Worm (Caenorhabditis elegans): Measurements from ENCODE around the gene Y62E10A.3.
A peak's percentile ranks its signal among the peaks of the same experiment; 100 is the strongest.

Gene Y62E10A.3

DNA sequence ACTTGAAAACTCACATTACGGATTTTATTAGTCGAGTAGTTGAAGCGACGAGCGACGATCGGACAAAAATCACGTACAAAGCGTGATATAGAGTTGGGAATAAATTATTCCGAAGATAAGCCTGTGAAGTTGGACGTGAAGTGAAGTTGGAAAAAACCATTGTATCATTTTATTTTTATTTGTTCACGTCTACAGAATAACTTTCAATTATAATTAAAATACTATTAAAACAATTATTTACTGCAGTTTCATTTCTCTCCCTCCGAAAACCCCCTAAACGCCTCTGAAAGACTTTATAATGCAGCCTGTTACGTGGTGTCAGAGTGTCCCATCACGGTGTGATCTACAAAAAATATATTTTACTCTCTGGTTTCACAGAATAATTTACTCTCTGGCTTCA, at the start of gene Y62E10A.3:
Y62E10A.3 (minus strand) TSS at position 101 of the 400 bp plus-strand sequence.
- TF ChIP-seq dao-5 (tag; optimal IDR thresholded peaks at IDR 0.05) (no peak), W03F9.2 (tag; optimal IDR thresholded peaks at IDR 0.05) (no peak), him-1 (tag; optimal IDR thresholded peaks at IDR 0.05) (no peak)

DNA sequence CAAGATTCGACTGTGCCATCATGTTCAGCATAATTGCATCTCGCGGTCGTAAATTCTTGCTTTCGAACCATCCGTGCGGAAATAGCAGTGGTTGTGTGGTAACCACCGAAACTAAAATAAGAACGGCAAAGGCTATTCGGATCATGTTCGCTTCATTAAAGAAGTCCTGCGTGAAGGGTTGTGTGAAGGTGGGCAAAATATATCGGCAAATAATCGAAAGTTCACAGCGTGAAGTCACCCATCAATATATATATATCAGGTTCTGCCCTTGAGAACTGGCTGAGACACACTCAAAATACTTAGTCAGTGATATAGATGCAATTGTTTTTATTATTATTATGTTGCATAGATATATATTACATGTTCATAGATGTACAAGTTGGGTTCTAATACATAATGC, 48.0 kb upstream of the Y62E10A.3 start, which contains the start of gene Y62E10A.19:
Y62E10A.19 (minus strand) TSS at position 289 of the 400 bp plus-strand sequence.
- TF ChIP-seq dao-5 (tag; optimal IDR thresholded peaks at IDR 0.05): no peak
- TF ChIP-seq W03F9.2 (tag; optimal IDR thresholded peaks at IDR 0.05): no peak
- no peak for TF ChIP-seq him-1 (tag; optimal IDR thresholded peaks at IDR 0.05)

DNA sequence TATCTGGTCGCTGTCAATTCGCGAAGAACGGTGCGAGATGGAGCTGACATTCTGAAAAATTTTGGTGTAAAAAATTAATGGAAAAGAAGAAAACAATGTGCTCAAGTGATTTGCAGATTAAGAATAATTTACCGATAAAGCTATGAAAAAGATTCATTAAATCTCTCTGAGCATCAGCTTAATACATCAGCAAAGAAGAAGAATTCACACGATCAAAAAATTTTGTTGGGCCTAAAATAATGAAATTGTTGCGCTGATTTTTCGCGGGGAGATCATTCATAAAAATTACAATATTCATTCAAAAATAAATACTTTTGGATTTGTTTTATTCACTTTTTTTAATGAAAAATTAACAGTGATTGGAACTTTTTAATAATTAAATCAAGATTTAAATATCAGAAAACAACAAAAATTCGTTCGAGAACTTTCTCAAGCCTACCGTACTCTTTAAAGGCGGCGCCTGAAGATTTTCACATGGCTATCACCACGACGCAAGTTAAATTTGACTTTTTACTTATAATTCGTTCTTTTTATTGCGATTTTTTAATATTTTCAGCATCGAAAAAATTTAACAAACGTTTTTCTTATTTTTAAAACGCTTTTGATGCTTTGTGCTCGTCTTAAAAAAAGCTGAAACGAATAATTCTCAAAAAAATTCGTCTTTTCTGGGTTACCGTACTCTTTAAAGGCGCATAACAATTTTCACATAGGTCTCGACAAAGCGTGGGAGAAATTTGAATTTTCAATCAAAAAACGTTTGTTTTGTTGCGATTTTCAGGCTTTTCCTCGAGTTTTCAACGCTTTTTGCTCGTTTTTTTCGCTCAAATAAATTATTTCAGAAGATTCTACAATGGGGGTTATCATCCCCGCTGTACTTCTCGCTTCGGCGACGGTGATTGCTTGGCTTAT, 40.7 kb upstream of the Y62E10A.3 start, which contains the start of the genes memi-2 and cyp-31A5:
memi-2 (minus strand) TSS at position 51 of the 909 bp plus-strand sequence.
cyp-31A5 (plus strand) TSS at position 834 of the 909 bp plus-strand sequence.
- no peak for TF ChIP-seq dao-5 (tag; optimal IDR thresholded peaks at IDR 0.05)
- TF ChIP-seq him-1 (tag; optimal IDR thresholded peaks at IDR 0.05): no peak
- TF ChIP-seq W03F9.2 (tag; optimal IDR thresholded peaks at IDR 0.05): no peak

DNA sequence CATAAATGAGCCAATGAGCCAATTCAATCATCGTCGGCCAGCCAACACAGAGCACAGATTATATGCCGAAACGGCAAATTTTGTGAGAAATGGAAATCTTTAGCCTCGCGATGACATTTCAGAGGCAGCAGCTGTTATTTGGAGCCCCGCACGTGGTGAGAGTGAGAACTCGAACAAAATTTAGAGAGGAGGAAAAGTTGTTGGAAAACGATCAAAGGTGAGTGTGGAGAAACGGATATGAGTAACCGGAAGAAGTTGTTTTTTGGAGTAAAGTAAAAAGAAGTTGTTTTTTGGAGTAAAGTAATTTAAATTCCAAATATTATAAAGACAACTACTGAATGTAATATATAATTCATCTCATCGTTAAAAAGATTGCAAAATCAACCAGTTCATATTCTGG, 38.7 kb upstream of the Y62E10A.3 start, which contains the start of gene Y62E10A.13:
Y62E10A.13 (minus strand) TSS at position 326 of the 400 bp plus-strand sequence.
- TF ChIP-seq W03F9.2 (tag; optimal IDR thresholded peaks at IDR 0.05) (no peak), him-1 (tag; optimal IDR thresholded peaks at IDR 0.05) (no peak), dao-5 (tag; optimal IDR thresholded peaks at IDR 0.05) (no peak)

DNA sequence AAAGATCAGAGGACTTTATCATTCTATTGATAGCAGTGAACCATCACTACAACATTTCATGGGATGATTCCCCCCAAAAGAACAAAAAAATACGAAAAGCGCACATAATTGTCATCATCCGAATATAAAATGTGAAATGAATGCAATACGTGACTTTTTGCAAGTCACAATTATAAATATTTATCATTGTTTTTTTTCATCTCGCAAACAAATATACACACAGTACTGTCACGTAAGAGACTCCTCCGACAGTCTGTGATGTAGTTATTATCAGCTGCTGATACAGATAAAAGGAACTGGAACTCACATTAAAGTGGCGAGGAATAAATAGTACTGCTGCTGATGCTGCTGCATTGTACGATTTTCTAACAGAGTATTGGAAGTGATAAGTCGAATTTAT, 36.3 kb upstream of the Y62E10A.3 start:
- TF ChIP-seq him-1 (tag; optimal IDR thresholded peaks at IDR 0.05) (no peak), W03F9.2 (tag; optimal IDR thresholded peaks at IDR 0.05) (no peak), dao-5 (tag; optimal IDR thresholded peaks at IDR 0.05) (no peak)

DNA sequence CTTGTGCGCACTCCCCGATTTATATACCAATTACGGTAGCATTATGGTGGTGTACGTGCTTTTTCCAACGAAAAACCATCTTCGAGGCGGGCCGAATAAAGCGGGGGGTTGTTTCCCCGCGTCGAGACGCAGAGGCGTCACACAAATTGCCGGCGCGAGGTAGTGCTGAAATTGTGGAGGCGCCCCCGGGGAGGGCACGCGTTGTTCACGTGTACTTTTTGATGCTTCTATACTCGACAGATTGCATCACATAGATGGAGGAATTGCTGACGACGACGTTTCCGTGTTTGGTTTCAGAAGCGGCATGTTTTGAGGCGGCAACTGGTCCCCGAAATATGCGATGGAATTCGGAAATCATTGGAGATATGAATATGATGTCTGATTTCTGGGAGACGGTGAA, 35.2 kb upstream of the Y62E10A.3 start:
- TF ChIP-seq him-1 (tag; optimal IDR thresholded peaks at IDR 0.05) (peak; percentile 67), W03F9.2 (tag; optimal IDR thresholded peaks at IDR 0.05) (no peak)

DNA sequence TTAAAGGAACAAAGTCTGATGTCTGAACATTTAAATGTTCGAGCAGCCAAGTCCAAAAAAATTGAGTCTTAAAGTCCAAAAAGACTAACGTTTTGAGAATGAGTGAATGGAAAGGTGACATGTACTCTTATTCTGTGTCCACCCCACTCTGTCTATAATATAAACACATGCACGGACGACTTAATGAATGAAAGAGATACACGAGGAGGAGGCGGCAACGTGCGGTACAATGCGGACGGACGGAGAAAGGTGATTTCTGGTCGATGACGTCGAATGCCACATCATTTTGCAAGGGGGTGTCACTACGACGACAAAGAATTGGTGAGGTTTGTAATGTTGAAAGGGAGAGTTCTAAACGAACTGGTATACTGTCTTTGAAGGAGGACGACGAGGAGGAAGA, 34.6 kb upstream of the Y62E10A.3 start:
- TF ChIP-seq W03F9.2 (tag; optimal IDR thresholded peaks at IDR 0.05): no peak
- TF ChIP-seq dao-5 (tag; optimal IDR thresholded peaks at IDR 0.05): no peak
- TF ChIP-seq him-1 (tag; optimal IDR thresholded peaks at IDR 0.05): no peak

DNA sequence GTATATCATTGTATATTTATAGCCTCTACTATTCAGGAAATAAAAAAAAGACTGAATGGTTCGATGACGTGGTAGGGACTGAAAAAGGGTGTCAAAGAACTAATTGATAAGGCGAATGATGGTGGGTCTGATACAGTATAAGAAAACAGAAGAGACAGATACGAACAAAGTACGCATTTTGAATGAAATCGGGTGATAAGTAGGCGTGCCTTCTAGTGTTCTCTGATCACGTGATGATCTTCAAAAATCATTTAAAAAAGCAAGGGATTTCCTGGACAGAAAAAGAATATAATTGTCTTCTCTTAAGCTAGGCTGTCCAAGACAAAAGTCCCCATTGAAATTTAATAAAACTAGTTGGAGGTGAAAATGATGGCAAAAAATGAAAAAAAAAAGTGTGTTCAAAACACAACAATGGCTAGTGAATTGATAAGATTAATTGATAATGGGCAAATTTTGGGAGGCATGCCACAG, 33.2 kb upstream of the Y62E10A.3 start:
- TF ChIP-seq W03F9.2 (tag; optimal IDR thresholded peaks at IDR 0.05) (peak; percentile 21), him-1 (tag; optimal IDR thresholded peaks at IDR 0.05) (no peak)

DNA sequence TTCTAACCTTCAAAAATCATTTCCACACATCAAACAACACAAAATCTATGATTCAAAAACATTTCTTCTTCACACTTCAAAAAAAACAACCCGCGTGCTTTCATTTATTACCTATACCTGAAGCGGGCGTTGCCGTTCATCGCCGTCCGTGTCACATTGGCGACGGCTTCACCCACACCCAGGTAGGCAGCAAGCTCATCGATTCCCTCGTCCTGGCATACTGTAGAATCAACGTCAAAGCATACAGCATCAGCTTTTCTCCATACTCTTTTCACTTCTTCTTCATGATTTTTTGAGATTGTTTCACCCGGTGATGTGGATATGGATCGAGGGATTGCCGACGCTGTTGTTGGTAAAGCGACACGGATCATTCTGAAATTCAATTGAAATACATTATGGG, 32.2 kb upstream of the Y62E10A.3 start:
- TF ChIP-seq dao-5 (tag; optimal IDR thresholded peaks at IDR 0.05) (no peak), W03F9.2 (tag; optimal IDR thresholded peaks at IDR 0.05) (no peak), him-1 (tag; optimal IDR thresholded peaks at IDR 0.05) (no peak)

DNA sequence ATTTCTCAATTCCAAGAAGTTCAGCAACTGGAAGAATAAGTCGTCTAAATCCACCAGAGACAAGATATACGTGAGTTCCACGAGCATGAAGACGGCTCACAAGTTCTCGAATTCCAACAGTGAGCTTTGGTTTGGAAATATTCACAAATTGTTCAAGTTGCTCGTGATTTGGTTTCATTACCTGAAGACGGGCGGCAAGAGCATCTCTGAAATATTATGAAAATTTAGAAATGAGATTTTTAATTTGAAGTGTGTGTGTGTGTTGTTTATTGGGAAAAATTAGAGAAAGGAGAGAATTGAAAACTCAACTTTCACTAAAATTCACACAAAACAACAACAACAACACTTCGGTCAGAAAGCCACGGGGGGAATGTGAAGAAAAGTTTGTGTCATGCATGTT, 30.7 kb upstream of the Y62E10A.3 start:
- TF ChIP-seq him-1 (tag; optimal IDR thresholded peaks at IDR 0.05): no peak
- no peak for TF ChIP-seq dao-5 (tag; optimal IDR thresholded peaks at IDR 0.05)
- no peak for TF ChIP-seq W03F9.2 (tag; optimal IDR thresholded peaks at IDR 0.05)

DNA sequence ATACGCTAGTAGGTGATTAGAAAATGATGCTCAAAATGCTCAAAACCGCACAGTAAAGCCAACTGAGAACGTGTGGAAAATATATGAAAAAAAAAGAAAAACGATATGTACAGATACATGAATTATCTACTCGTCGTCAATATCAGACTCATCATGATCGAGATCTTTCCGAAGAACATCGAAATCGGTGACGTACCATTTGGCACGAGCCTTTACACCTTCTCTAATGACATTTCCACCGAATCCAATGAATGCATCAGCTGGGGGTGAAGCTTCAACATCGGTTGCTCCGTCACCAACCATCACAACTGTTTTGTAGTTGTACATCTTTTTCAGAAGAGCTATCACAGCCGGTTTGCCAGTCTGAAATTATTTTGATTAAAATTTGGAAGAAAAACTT, 29.2 kb upstream of the Y62E10A.3 start:
- TF ChIP-seq W03F9.2 (tag; optimal IDR thresholded peaks at IDR 0.05) (no peak), him-1 (tag; optimal IDR thresholded peaks at IDR 0.05) (no peak), dao-5 (tag; optimal IDR thresholded peaks at IDR 0.05) (no peak)

DNA sequence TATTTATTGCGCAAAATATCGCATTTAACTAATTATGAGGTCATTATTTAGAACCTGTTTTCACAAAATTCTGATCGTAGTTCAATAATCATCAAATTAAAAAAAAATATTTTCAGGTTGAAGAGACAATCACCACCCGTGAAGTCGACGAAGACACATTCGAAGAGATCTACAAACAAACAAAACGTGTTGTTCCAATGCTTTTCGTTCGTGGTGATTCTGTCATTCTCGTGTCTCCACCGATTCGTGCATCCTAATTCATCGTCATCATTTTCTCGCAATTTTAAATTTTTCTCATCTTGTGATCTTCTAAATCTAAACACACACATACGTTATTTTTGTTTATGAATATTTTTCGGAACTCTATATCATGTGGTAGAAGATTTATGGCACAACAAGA, 28.7 kb upstream of the Y62E10A.3 start:
- TF ChIP-seq him-1 (tag; optimal IDR thresholded peaks at IDR 0.05) (peak; percentile 42), dao-5 (tag; optimal IDR thresholded peaks at IDR 0.05) (no peak)

DNA sequence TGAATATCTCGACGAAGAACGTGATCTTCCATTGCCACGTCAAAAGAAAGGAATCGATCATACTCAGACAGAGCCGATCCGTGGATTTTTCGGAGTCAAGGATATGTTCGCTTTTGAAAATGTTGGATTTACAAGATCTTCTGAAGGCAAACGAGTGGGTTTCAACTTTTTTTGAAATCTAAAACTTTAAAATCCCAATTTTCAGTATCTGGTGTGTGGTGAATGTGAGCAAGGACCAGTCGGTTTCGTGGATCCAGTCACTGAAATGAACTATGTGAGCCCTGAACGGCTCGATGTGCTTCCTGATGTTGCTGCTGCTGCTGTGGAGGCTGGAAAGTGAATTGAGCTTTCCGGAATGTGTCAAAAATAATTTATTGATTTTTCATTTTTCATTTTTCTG, 26.9 kb upstream of the Y62E10A.3 start, which contains the start of gene lsm-3:
lsm-3 (plus strand) TSS at position 301 of the 400 bp plus-strand sequence.
- TF ChIP-seq dao-5 (tag; optimal IDR thresholded peaks at IDR 0.05): no peak
- no peak for TF ChIP-seq W03F9.2 (tag; optimal IDR thresholded peaks at IDR 0.05)
- TF ChIP-seq him-1 (tag; optimal IDR thresholded peaks at IDR 0.05): no peak

DNA sequence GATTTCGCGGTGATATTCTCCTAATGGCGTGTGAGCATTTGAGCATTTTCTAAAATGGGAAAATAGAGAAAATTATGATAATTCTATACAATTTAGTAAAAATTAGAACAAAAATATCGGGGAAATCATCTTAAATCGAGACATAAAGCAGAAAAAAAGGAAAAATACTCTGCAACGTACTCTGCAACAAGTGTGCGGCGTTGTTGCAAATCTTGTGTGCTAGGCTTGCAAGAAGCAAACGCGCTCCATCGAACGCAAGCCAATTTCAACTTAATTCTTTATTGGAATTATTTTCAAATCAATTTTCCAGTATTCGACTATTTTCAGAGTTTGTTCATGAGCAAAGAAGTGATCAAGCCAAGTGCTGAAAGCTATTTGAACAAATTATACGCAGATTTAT, 26.0 kb upstream of the Y62E10A.3 start, which contains the start of the genes Y62E10A.20, Y62E10A.23 and mdt-9:
Y62E10A.20 (minus strand) TSS at position 49 of the 400 bp plus-strand sequence.
Y62E10A.23 (plus strand) TSS at position 282 of the 400 bp plus-strand sequence.
mdt-9 (plus strand) TSS at position 338 of the 400 bp plus-strand sequence.
- peak; percentile 22 for TF ChIP-seq him-1 (tag; optimal IDR thresholded peaks at IDR 0.05)
- TF ChIP-seq W03F9.2 (tag; optimal IDR thresholded peaks at IDR 0.05): peak; percentile 85
- no peak for TF ChIP-seq dao-5 (tag; optimal IDR thresholded peaks at IDR 0.05)
